Worm (Caenorhabditis elegans) whole organism, L4/young adult: ENCODE results near the gene srx-34.

ENCODE experiments used
- W03F9.2 ChIP-seq: fragments of 150-350 bp; optimal IDR thresholded peaks from 2 replicates; lab custom pipeline; 2014; ENCODE audit warnings: missing biosample characterization, missing genetic modification characterization
- dao-5 ChIP-seq: sonication (generic microtip); optimal IDR thresholded peaks from 2 replicates; lab custom pipeline; 2016; ENCODE audit warnings: missing genotype, missing genetic modification characterization, moderate library complexity, missing compliant biosample characterization
- him-1 ChIP-seq: sonication (generic microtip); optimal IDR thresholded peaks from 2 replicates; lab custom pipeline; 2016; ENCODE audit warnings: missing genotype, missing genetic modification reagents, missing genetic modification characterization, missing compliant biosample characterization

Gene srx-34

ce11 chrV:7069605-7070004, 50.5 kb downstream of the srx-34 start:
- no peak for TF ChIP-seq dao-5
- no peak for TF ChIP-seq him-1 (tag; lab: Kevin White, UChicago)
- TF ChIP-seq W03F9.2 = no peak
